Fruit fly (Drosophila melanogaster) whole organism, embryonic: ENCODE results near the gene CG31875.

Experiments
- B-H1 ChIP-seq: fragments of 200-800 bp; sonication (Bioruptor generic); IDR thresholded peaks from 3 replicates; pipeline ENCODE4 v1.3.6; 2022; ENCODE audit warnings: missing biosample characterization, missing genetic modification characterization
- CG16863 ChIP-seq: fragments of 200-800 bp; sonication (Bioruptor generic); optimal IDR thresholded peaks from 3 replicates; lab custom pipeline; 2016; ENCODE audit warnings: missing biosample characterization, missing genetic modification characterization
- CG17359 ChIP-seq: fragments of 200-800 bp; sonication (Bioruptor generic); optimal IDR thresholded peaks from 3 replicates; lab custom pipeline; 2018; ENCODE audit warnings: missing biosample characterization, mild to moderate bottlenecking, missing genetic modification characterization, moderate library complexity
- CG7786 ChIP-seq: fragments of 200-800 bp; sonication (Bioruptor generic); optimal IDR thresholded peaks from 2 replicates; lab custom pipeline; 2016; ENCODE audit warnings: missing biosample characterization, missing genetic modification characterization
- crol ChIP-seq: fragments of 200-800 bp; sonication (Bioruptor generic); IDR thresholded peaks from 2 replicates; pipeline ENCODE4 v1.3.6; 2022; ENCODE audit warnings: missing biosample characterization, missing genetic modification characterization
- lmd ChIP-seq: fragments of 200-800 bp; sonication (Bioruptor generic); IDR thresholded peaks from 2 replicates; pipeline ENCODE4 v1.3.6; 2022; ENCODE audit warnings: missing biosample characterization, missing genetic modification characterization
- pros ChIP-seq: fragments of 200-800 bp; sonication (Bioruptor generic); optimal IDR thresholded peaks from 3 replicates; lab custom pipeline; 2019; ENCODE audit warnings: missing biosample characterization, mild to moderate bottlenecking, missing genetic modification characterization, moderate library complexity

- TF ChIP-seq CG7786 (GFP tag; lab: Kevin White, UChicago), result no peak
- TF ChIP-seq lmd, result no peak
- no peak for TF ChIP-seq pros (GFP tag; lab: Kevin White, UChicago)
- TF ChIP-seq CG16863 (GFP tag; lab: Kevin White, UChicago), result no peak
- TF ChIP-seq CG17359, result no peak
- TF ChIP-seq crol, result no peak
- TF ChIP-seq B-H1 (GFP tag; lab: Robert Waterston, UW), result no peak
Measured at dm6 chr2L:9989275-9989674, 13.3 kb downstream of the CG31875 start.
